Fruit fly (Drosophila melanogaster): ENCODE data around the gene CG4022.

CG4022 gene

dm6 chr3L:9370907-9371365 lies 39.7 kb downstream of the CG4022 start, which contains the start of gene Fdx1 (continued):
- no peak for TF ChIP-seq CG8359 (GFP tag; optimal IDR thresholded peaks at IDR 0.05; ENCODE audit: borderline replicate concordance)
- TF ChIP-seq E2f2 (GFP tag; IDR thresholded peaks at IDR 0.05): peak; percentile 90
- TF ChIP-seq CG4404 (GFP tag; IDR thresholded peaks at IDR 0.05): no peak
- no peak for TF ChIP-seq CG16779 (GFP tag; IDR thresholded peaks at IDR 0.05)
- no peak for TF ChIP-seq dmrt99B (tag; optimal IDR thresholded peaks at IDR 0.05)
- peak; percentile 23 for TF ChIP-seq Chrac-16 (GFP tag; optimal IDR thresholded peaks at IDR 0.05)
- no peak for TF ChIP-seq D19A (tag; optimal IDR thresholded peaks at IDR 0.05)
- 0 out of 2 replicates have a peak, but pooled peaks have one; percentile 22 for TF ChIP-seq E2f1 (GFP tag; IDR thresholded peaks at IDR 0.05)
- TF ChIP-seq row (GFP tag; IDR thresholded peaks at IDR 0.05): peak; percentile 84
- no peak for TF ChIP-seq Sry-β (GFP tag; optimal IDR thresholded peaks at IDR 0.05)
- TF ChIP-seq Atf3 (GFP tag; optimal IDR thresholded peaks at IDR 0.05): no peak
- peak; percentile 10 for TF ChIP-seq CG34376 (GFP tag; optimal IDR thresholded peaks at IDR 0.05)
- TF ChIP-seq sna (GFP tag; IDR thresholded peaks at IDR 0.05; ENCODE audit: partially characterized antibody): peak; percentile 77
- 0 out of 2 replicates have a peak, but pooled peaks have one; percentile 39 for TF ChIP-seq CG14014 (GFP tag; IDR thresholded peaks at IDR 0.05)
- TF ChIP-seq ranshi (GFP tag; IDR thresholded peaks at IDR 0.05): peak; percentile 37; the same call in 1 of the 2 replicates
- TF ChIP-seq lilli (GFP tag; optimal IDR thresholded peaks at IDR 0.05): peak; percentile 48
- no peak for TF ChIP-seq sens-2 (GFP tag; IDR thresholded peaks at IDR 0.05)
- peak; percentile 30 for TF ChIP-seq CG18476 (GFP tag; optimal IDR thresholded peaks at IDR 0.05)
- peak; percentile 36 for TF ChIP-seq phol (tag; optimal IDR thresholded peaks at IDR 0.05)
- TF ChIP-seq CG8290 (GFP tag; optimal IDR thresholded peaks at IDR 0.05): peak; percentile 0
- TF ChIP-seq CG8290 (tag; optimal IDR thresholded peaks at IDR 0.05): no peak
- TF ChIP-seq crp (GFP tag; optimal IDR thresholded peaks at IDR 0.05): peak in 1 of 2 experiments; percentile 8
- TF ChIP-seq CG1529 (GFP tag; optimal IDR thresholded peaks at IDR 0.05): no peak
- TF ChIP-seq CG14860 (GFP tag; IDR thresholded peaks at IDR 0.05; ENCODE audit: partially characterized antibody): peak; percentile 49; the same call in 2 of the 3 replicates
- TF ChIP-seq Doc3 (GFP tag; IDR thresholded peaks at IDR 0.05; ENCODE audit: partially characterized antibody): peak; percentile 64
- no peak for TF ChIP-seq CG2202 (tag; optimal IDR thresholded peaks at IDR 0.05)
- TF ChIP-seq CG3995 (GFP tag; optimal IDR thresholded peaks at IDR 0.05): peak; percentile 97
- TF ChIP-seq hbn (GFP tag; IDR thresholded peaks at IDR 0.05; ENCODE audit: partially characterized antibody): peak; percentile 59
- peak; percentile 70 for TF ChIP-seq CG13424 (tag; optimal IDR thresholded peaks at IDR 0.05)
- TF ChIP-seq sqz (GFP tag; optimal IDR thresholded peaks at IDR 0.05): peak; percentile 80
- TF ChIP-seq CG15514 (GFP tag; optimal IDR thresholded peaks at IDR 0.05): peak; percentile 64
- peak; percentile 7 for TF ChIP-seq CG12299 (tag; optimal IDR thresholded peaks at IDR 0.05)
- peak; percentile 34 for TF ChIP-seq trem (tag; optimal IDR thresholded peaks at IDR 0.05)
- TF ChIP-seq CG2712 (tag; optimal IDR thresholded peaks at IDR 0.05): peak; percentile 45
- peak; percentile 71 for TF ChIP-seq CG30403 (GFP tag; optimal IDR thresholded peaks at IDR 0.05)
- peak; percentile 65 for TF ChIP-seq CG12391 (tag; optimal IDR thresholded peaks at IDR 0.05)
- TF ChIP-seq Scr (GFP tag; IDR thresholded peaks at IDR 0.05; ENCODE audit: partially characterized antibody): peak; percentile 68
- TF ChIP-seq gsb-n (tag; optimal IDR thresholded peaks at IDR 0.05): peak; percentile 19
- TF ChIP-seq CG17385 (GFP tag; optimal IDR thresholded peaks at IDR 0.05): peak; percentile 28
- TF ChIP-seq Aef1 (GFP tag; IDR thresholded peaks at IDR 0.05): peak; percentile 68
- peak; percentile 91 for TF ChIP-seq CG2116 (GFP tag; optimal IDR thresholded peaks at IDR 0.05)
- peak; percentile 47; the same call in 2 of the 3 replicates for TF ChIP-seq CG34224 (GFP tag; IDR thresholded peaks at IDR 0.05; ENCODE audit: partially characterized antibody)
- peak; percentile 40 for TF ChIP-seq CG8388 (GFP tag; optimal IDR thresholded peaks at IDR 0.05)
- TF ChIP-seq pzg (GFP tag; optimal IDR thresholded peaks at IDR 0.05): peak; percentile 45
- peak; percentile 47; the same call in 1 of the 2 replicates for TF ChIP-seq H2.0 (GFP tag; IDR thresholded peaks at IDR 0.05)
- no peak for TF ChIP-seq CG9797 (GFP tag; optimal IDR thresholded peaks at IDR 0.05)
- TF ChIP-seq BEAF-32 (GFP tag; optimal IDR thresholded peaks at IDR 0.05): peak; percentile 65
- peak; percentile 37; the same call in 1 of the 2 replicates for TF ChIP-seq inv (GFP tag; IDR thresholded peaks at IDR 0.05; ENCODE audit: partially characterized antibody)
- peak in 1 of 2 experiments; percentile 51 for TF ChIP-seq Hr51 (GFP tag; optimal IDR thresholded peaks at IDR 0.05)

All from whole organism, embryonic.